Comparison of ENCODE assay signal across 2 fruit fly cellular contexts in the genomic region with DNA sequence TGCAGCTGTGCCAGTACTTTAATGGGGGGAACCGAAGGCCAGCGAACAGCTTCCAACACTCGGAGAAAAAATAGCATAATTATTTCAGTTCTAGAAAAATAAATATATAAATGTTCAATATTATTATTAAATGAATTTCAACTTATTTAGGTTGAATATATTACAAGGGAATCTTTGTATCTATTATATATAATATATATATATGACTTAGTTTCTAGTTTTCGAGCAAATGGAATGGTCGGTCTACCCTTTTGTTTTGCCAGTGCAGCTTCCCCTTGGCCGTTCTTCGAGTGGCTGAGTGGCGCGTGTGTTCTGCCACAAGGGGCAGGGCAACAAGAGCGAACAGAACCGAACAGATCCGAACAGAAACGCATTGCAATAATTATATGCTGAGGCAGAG.
TF ChIP-seq lines count a peak whose summit lies in the region.

No protein-coding gene starts in this region.

TF ChIP-seq in whole organism, embryonic, 481 proteins besides CTCF, POLR2A, EP300 and RAD21 (continued from another document):
- TF ChIP-seq bsh (GFP tag; optimal IDR thresholded peaks at IDR 0.05; lab: Kevin White, UChicago) (peak; percentile 15 to 44), Sox102F (GFP tag; optimal IDR thresholded peaks at IDR 0.05; lab: Kevin White, UChicago) (peak; percentile 4), CG1792 (GFP tag; optimal IDR thresholded peaks at IDR 0.05; lab: Kevin White, UChicago) (no peak), CG10979 (tag; optimal IDR thresholded peaks at IDR 0.05; lab: Kevin White, UChicago) (peak; percentile 37)

TF ChIP-seq in whole organism, prepupa, 60 proteins besides CTCF, POLR2A, EP300 and RAD21 (continued from another document):
- TF ChIP-seq CG31627 (GFP tag; optimal IDR thresholded peaks at IDR 0.05; lab: Kevin White, UChicago) (no peak), Lpt (GFP tag; optimal IDR thresholded peaks at IDR 0.05; lab: Kevin White, UChicago) (no peak), CG3032 (tag; optimal IDR thresholded peaks at IDR 0.05; lab: Kevin White, UChicago) (peak; percentile 71), Met (GFP tag; optimal IDR thresholded peaks at IDR 0.05; lab: Kevin White, UChicago) (peak; percentile 35), CG3919 (GFP tag; optimal IDR thresholded peaks at IDR 0.05; lab: Kevin White, UChicago) (peak; percentile 39), Ets21C (GFP tag; optimal IDR thresholded peaks at IDR 0.05; lab: Kevin White, UChicago) (no peak), CG8319 (GFP tag; optimal IDR thresholded peaks at IDR 0.05; lab: Kevin White, UChicago) (peak; percentile 23), Hr39 (GFP tag; optimal IDR thresholded peaks at IDR 0.05; lab: Kevin White, UChicago) (no peak), Sox14 (GFP tag; optimal IDR thresholded peaks at IDR 0.05; lab: Kevin White, UChicago) (no peak), CG6276 (GFP tag; optimal IDR thresholded peaks at IDR 0.05; lab: Kevin White, UChicago) (no peak), esn (GFP tag; optimal IDR thresholded peaks at IDR 0.05; lab: Kevin White, UChicago) (peak; percentile 23), Eip78C (GFP tag; lab: Kevin White, UChicago) (peak; percentile 56), CG11294 (GFP tag; IDR thresholded peaks at IDR 0.05; lab: Robert Waterston, UW) (no peak), ss (GFP tag; optimal IDR thresholded peaks at IDR 0.05; lab: Kevin White, UChicago) (peak; percentile 64 to 75), fd59A (GFP tag; optimal IDR thresholded peaks at IDR 0.05; lab: Kevin White, UChicago) (peak; percentile 29), net (GFP tag; optimal IDR thresholded peaks at IDR 0.05; lab: Kevin White, UChicago) (peak; percentile 36), Hr38 (GFP tag; optimal IDR thresholded peaks at IDR 0.05; lab: Kevin White, UChicago) (no peak), CG10669 (GFP tag; optimal IDR thresholded peaks at IDR 0.05; lab: Kevin White, UChicago) (peak; percentile 55), Hr4 (GFP tag; optimal IDR thresholded peaks at IDR 0.05; lab: Kevin White, UChicago) (no peak), cyc (GFP tag; optimal IDR thresholded peaks at IDR 0.05; lab: Kevin White, UChicago) (no peak), CG11762 (GFP tag; optimal IDR thresholded peaks at IDR 0.05; lab: Kevin White, UChicago; ENCODE audit: insufficient read depth) (peak; percentile 28), pdm3 (GFP tag; optimal IDR thresholded peaks at IDR 0.05; lab: Kevin White, UChicago) (no peak), achi (GFP tag; optimal IDR thresholded peaks at IDR 0.05; lab: Kevin White, UChicago) (peak; percentile 66), svp (GFP tag; lab: Kevin White, UChicago) (peak; percentile 49), Sox15 (GFP tag; optimal IDR thresholded peaks at IDR 0.05; lab: Kevin White, UChicago) (no peak), CG10631 (GFP tag; optimal IDR thresholded peaks at IDR 0.05; lab: Kevin White, UChicago) (peak; percentile 61), dsx (GFP tag; optimal IDR thresholded peaks at IDR 0.05; lab: Kevin White, UChicago; ENCODE audit: poor library complexity, severe bottlenecking) (peak; percentile 68), CG6792 (GFP tag; optimal IDR thresholded peaks at IDR 0.05; lab: Kevin White, UChicago) (peak; percentile 33), CG32006 (GFP tag; optimal IDR thresholded peaks at IDR 0.05; lab: Kevin White, UChicago) (peak; percentile 54), CG11902 (GFP tag; optimal IDR thresholded peaks at IDR 0.05; lab: Kevin White, UChicago) (no peak), CG1621 (tag; optimal IDR thresholded peaks at IDR 0.05; lab: Kevin White, UChicago) (no peak), CG34406 (GFP tag; optimal IDR thresholded peaks at IDR 0.05; lab: Kevin White, UChicago) (peak; percentile 49), CG6854 (GFP tag; optimal IDR thresholded peaks at IDR 0.05; lab: Kevin White, UChicago) (no peak), Gug (GFP tag; IDR thresholded peaks at IDR 0.05; lab: Robert Waterston, UW) (no peak), Smox (GFP tag; optimal IDR thresholded peaks at IDR 0.05; lab: Kevin White, UChicago) (no peak), CG16779 (tag; optimal IDR thresholded peaks at IDR 0.05; lab: Kevin White, UChicago) (peak; percentile 6), CG15336 (GFP tag; IDR thresholded peaks at IDR 0.05; lab: Robert Waterston, UW) (peak; percentile 60), fd85E (GFP tag; optimal IDR thresholded peaks at IDR 0.05; lab: Kevin White, UChicago) (no peak)
